Worm (Caenorhabditis elegans) whole organism, early embryonic: ENCODE results near the gene str-66.

Experiments
- aly-1 ChIP-seq: sonication (generic microtip); optimal IDR thresholded peaks from 2 replicates; lab custom pipeline; 2016; ENCODE audit warnings: missing genetic modification characterization, missing compliant biosample characterization
- ceh-13 ChIP-seq: fragments of 200-800 bp; sonication (Bioruptor generic); optimal IDR thresholded peaks from 2 replicates; lab custom pipeline; 2018; ENCODE audit warnings: mild to moderate bottlenecking, missing genetic modification characterization, missing compliant biosample characterization
- flt-1 ChIP-seq: fragments of 200-800 bp; sonication (Bioruptor generic); IDR thresholded peaks from 2 replicates; pipeline ENCODE4 v1.3.6; 2022; ENCODE audit warnings: missing genetic modification characterization, missing compliant biosample characterization
- hmbx-1 ChIP-seq: sonication (generic microtip); optimal IDR thresholded peaks from 2 replicates; lab custom pipeline; 2016; ENCODE audit warnings: mild to moderate bottlenecking, missing genetic modification characterization, missing compliant biosample characterization
- hmg-4 ChIP-seq: fragments of 200-800 bp; sonication (Bioruptor generic); optimal IDR thresholded peaks from 2 replicates; lab custom pipeline; 2018; ENCODE audit warnings: mild to moderate bottlenecking, missing genetic modification characterization, missing compliant biosample characterization
- pes-1 ChIP-seq: fragments of 200-800 bp; sonication (Bioruptor generic); IDR thresholded peaks from 2 replicates; pipeline ENCODE4 v1.3.6; 2022; ENCODE audit warnings: missing genetic modification reagents, missing genetic modification characterization, missing compliant biosample characterization

DNA sequence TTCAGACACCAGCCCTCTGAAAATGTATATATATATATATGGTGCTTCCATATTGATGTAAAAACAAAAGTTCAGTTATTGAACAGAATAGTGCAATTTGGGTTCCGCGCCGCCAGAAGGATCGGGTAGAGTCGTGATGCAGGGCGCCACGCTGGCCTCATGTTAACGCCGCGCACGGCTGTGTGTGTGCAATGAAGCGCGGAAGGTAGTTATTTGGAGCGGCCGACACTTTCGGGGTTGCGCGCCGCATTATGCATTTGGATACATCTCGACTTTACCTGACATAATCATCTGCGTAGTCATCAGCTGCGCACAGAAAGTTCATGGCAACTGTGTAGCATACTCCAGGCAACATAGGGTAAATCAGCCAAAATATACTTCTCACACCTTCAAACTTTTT, 2.8 kb upstream of the str-66 start:
- no peak for TF ChIP-seq hmg-4 (GFP tag; lab: Kevin White, UChicago)
- TF ChIP-seq hmbx-1: no peak
- TF ChIP-seq aly-1 (tag; lab: Kevin White, UChicago): no peak
- no peak for TF ChIP-seq flt-1 (GFP tag; lab: Robert Waterston, UW)
- no peak for TF ChIP-seq pes-1 (GFP tag; lab: Robert Waterston, UW)
- no peak for TF ChIP-seq ceh-13
